Worm (Caenorhabditis elegans): ENCODE measurements around the gene Y71H2AM.29.
"Not testable (repeated sequence)": the region's sequence is repeated elsewhere in the genome, so short reads cannot be mapped to it uniquely, and the experiment has no call there.

Y71H2AM.29 gene

ce11 chrIII:2846747-2847146 lies 14.2 kb downstream of the Y71H2AM.29 start, which contains the start of gene H34I24.1:
TSS of gene H34I24.1 (plus strand) at chrIII:2847047.
- TF ChIP-seq ceh-22 (tag; optimal IDR thresholded peaks at IDR 0.05); fkh-6 (tag; optimal IDR thresholded peaks at IDR 0.05); hlh-30 (tag; optimal IDR thresholded peaks at IDR 0.05; ENCODE audit: insufficient read depth): not testable (repeated sequence)

- no peak for TF ChIP-seq ceh-34 (tag; optimal IDR thresholded peaks at IDR 0.05)
- no peak for TF ChIP-seq ets-4 (tag; optimal IDR thresholded peaks at IDR 0.05)
- no peak for TF ChIP-seq ceh-45 (GFP tag; IDR thresholded peaks at IDR 0.05)
- no peak for TF ChIP-seq tbx-2 (tag; optimal IDR thresholded peaks at IDR 0.05)
- no peak for TF ChIP-seq pqm-1 (tag; optimal IDR thresholded peaks at IDR 0.05)
- no peak for TF ChIP-seq ceh-14 (tag; optimal IDR thresholded peaks at IDR 0.05)
- TF ChIP-seq pag-3 (tag; optimal IDR thresholded peaks at IDR 0.05; ENCODE audit: borderline replicate concordance), result no peak
- TF ChIP-seq F13H6.1 (tag; optimal IDR thresholded peaks at IDR 0.05), result no peak
- no peak for TF ChIP-seq sox-4 (tag; optimal IDR thresholded peaks at IDR 0.05)
- TF ChIP-seq K02D7.2 (tag; optimal IDR thresholded peaks at IDR 0.05), result no peak
- TF ChIP-seq npax-4 (tag; optimal IDR thresholded peaks at IDR 0.05), result no peak
Measured at ce11 chrIII:2855929-2856328, 23.3 kb downstream of the Y71H2AM.29 start, which contains the start of gene F56F11.4. TSS of gene F56F11.4 (plus strand) at chrIII:2856229.

ce11 chrIII:2858334-2858733 lies 25.8 kb downstream of the Y71H2AM.29 start:
- TF ChIP-seq ceh-19 (GFP tag; optimal IDR thresholded peaks at IDR 0.05), result no peak
- no peak for TF ChIP-seq ceh-22 (tag; optimal IDR thresholded peaks at IDR 0.05)
- no peak for TF ChIP-seq tbx-2 (tag; optimal IDR thresholded peaks at IDR 0.05)
- no peak for TF ChIP-seq fkh-6 (tag; optimal IDR thresholded peaks at IDR 0.05)
- no peak for TF ChIP-seq hlh-15 (tag; optimal IDR thresholded peaks at IDR 0.05)
- no peak for TF ChIP-seq dmd-4 (tag; optimal IDR thresholded peaks at IDR 0.05; ENCODE audit: borderline replicate concordance)
- no peak for TF ChIP-seq K02D7.2 (tag; optimal IDR thresholded peaks at IDR 0.05)
- no peak for TF ChIP-seq nhr-232 (tag; optimal IDR thresholded peaks at IDR 0.05)
- TF ChIP-seq unc-86 (tag; optimal IDR thresholded peaks at IDR 0.05), result no peak
- TF ChIP-seq che-1 (tag; optimal IDR thresholded peaks at IDR 0.05), result no peak
- TF ChIP-seq ceh-34 (tag; optimal IDR thresholded peaks at IDR 0.05), result no peak

ce11 chrIII:2864669-2865068 lies 32.1 kb downstream of the Y71H2AM.29 start:
- peak; percentile 90 for TF ChIP-seq nfya-1 (tag; optimal IDR thresholded peaks at IDR 0.05)
- TF ChIP-seq lin-11 (tag; optimal IDR thresholded peaks at IDR 0.05), result no peak
- no peak for TF ChIP-seq ztf-16 (tag; optimal IDR thresholded peaks at IDR 0.05)

- TF ChIP-seq ceh-24 (tag; optimal IDR thresholded peaks at IDR 0.05) (no peak), ceh-18 (tag; optimal IDR thresholded peaks at IDR 0.05) (no peak), dmd-4 (tag; optimal IDR thresholded peaks at IDR 0.05; ENCODE audit: borderline replicate concordance) (no peak), elt-2 (tag; optimal IDR thresholded peaks at IDR 0.05) (no peak), rnt-1 (tag; optimal IDR thresholded peaks at IDR 0.05) (no peak), pros-1 (tag; optimal IDR thresholded peaks at IDR 0.05) (no peak), odd-2 (tag; optimal IDR thresholded peaks at IDR 0.05) (no peak), ceh-19 (GFP tag; optimal IDR thresholded peaks at IDR 0.05) (no peak), hlh-30 (tag; optimal IDR thresholded peaks at IDR 0.05; ENCODE audit: insufficient read depth) (no peak), eyg-1 (tag; optimal IDR thresholded peaks at IDR 0.05) (no peak), C38D4.7 (GFP tag; optimal IDR thresholded peaks at IDR 0.05) (no peak)
Measured at ce11 chrIII:2866597-2866996, 34.0 kb downstream of the Y71H2AM.29 start.

ce11 chrIII:2868416-2868815 lies 35.8 kb downstream of the Y71H2AM.29 start:
- no peak for TF ChIP-seq ceh-30 (tag; optimal IDR thresholded peaks at IDR 0.05)
- no peak for TF ChIP-seq hlh-8 (tag; optimal IDR thresholded peaks at IDR 0.05)

Measured in whole organism, late embryonic.